Fruit fly (Drosophila melanogaster): Measurements from ENCODE around the gene Mcm10.
A peak's percentile ranks its signal among the peaks of the same experiment; 100 is the strongest.

Gene Mcm10

dm6 chr2L:21168295-21169159 lies 11.2 kb upstream of the Mcm10 start, which contains the start of the genes mAcon1, CG43345 and CG43346 (continued):
- TF ChIP-seq CG17359 (tag; optimal IDR thresholded peaks at IDR 0.05) (no peak), CG3281 (GFP tag; optimal IDR thresholded peaks at IDR 0.05) (peak; percentile 86), CG12744 (GFP tag; optimal IDR thresholded peaks at IDR 0.05) (peak; percentile 70), fd64A (GFP tag; optimal IDR thresholded peaks at IDR 0.05) (no peak), mirr (GFP tag; optimal IDR thresholded peaks at IDR 0.05) (peak; percentile 46), unc-4 (GFP tag; IDR thresholded peaks at IDR 0.05; ENCODE audit: partially characterized antibody) (no peak), wor (GFP tag; IDR thresholded peaks at IDR 0.05) (no peak), CG13424 (tag; optimal IDR thresholded peaks at IDR 0.05) (peak; percentile 77), wdn (GFP tag; IDR thresholded peaks at IDR 0.05) (peak; percentile 58; the same call in 1 of the 2 replicates), GATAe (GFP tag; conservative IDR thresholded peaks at IDR 0.05) (no peak; the same call in 1 of the 2 replicates), CG10565 (GFP tag; optimal IDR thresholded peaks at IDR 0.05) (peak; percentile 16), PHDP (tag; optimal IDR thresholded peaks at IDR 0.05) (peak; percentile 59), run (tag; optimal IDR thresholded peaks at IDR 0.05) (no peak), CG13123 (GFP tag; optimal IDR thresholded peaks at IDR 0.05) (peak; percentile 50), CG14050 (GFP tag; IDR thresholded peaks at IDR 0.05) (peak; percentile 27; the same call in 2 of the 3 replicates), CrebB (tag; optimal IDR thresholded peaks at IDR 0.05) (peak; percentile 58), Hr78 (GFP tag; optimal IDR thresholded peaks at IDR 0.05) (no peak), CG18011 (GFP tag; optimal IDR thresholded peaks at IDR 0.05) (peak; percentile 51), al (GFP tag; IDR thresholded peaks at IDR 0.05) (peak; percentile 73), CG10366 (GFP tag; IDR thresholded peaks at IDR 0.05) (peak; percentile 53), Sox100B (GFP tag; optimal IDR thresholded peaks at IDR 0.05) (peak; percentile 79), MTF-1 (GFP tag; optimal IDR thresholded peaks at IDR 0.05; ENCODE audit: borderline replicate concordance) (no peak), gfzf (GFP tag; optimal IDR thresholded peaks at IDR 0.05) (peak; percentile 39), B-H2 (GFP tag; optimal IDR thresholded peaks at IDR 0.05) (peak; percentile 83), CG17186 (GFP tag; optimal IDR thresholded peaks at IDR 0.05) (peak; percentile 93), CG43689 (GFP tag; IDR thresholded peaks at IDR 0.05) (no peak), Xbp1 (GFP tag; optimal IDR thresholded peaks at IDR 0.05) (peak; percentile 84), CG8290 (GFP tag; optimal IDR thresholded peaks at IDR 0.05) (peak; percentile 68), CG8290 (tag; optimal IDR thresholded peaks at IDR 0.05) (peak in 1 of 2 experiments; percentile 49), CG34422 (GFP tag; IDR thresholded peaks at IDR 0.05) (peak; percentile 57; the same call in 1 of the 3 replicates), CG10147 (GFP tag; optimal IDR thresholded peaks at IDR 0.05) (peak; percentile 81), Hsf (GFP tag; optimal IDR thresholded peaks at IDR 0.05) (peak; percentile 88), Vsx1 (GFP tag; optimal IDR thresholded peaks at IDR 0.05) (no peak), Elba2 (GFP tag; optimal IDR thresholded peaks at IDR 0.05) (peak; percentile 11), sd (tag; optimal IDR thresholded peaks at IDR 0.05) (no peak), CG4282 (GFP tag; optimal IDR thresholded peaks at IDR 0.05) (peak; percentile 59), zen (tag; optimal IDR thresholded peaks at IDR 0.05) (peak; percentile 75), D (optimal IDR thresholded peaks at IDR 0.05) (no peak), D (GFP tag; optimal IDR thresholded peaks at IDR 0.05) (peak; percentile 53), crol (GFP tag; IDR thresholded peaks at IDR 0.05) (no peak), Meics (GFP tag; optimal IDR thresholded peaks at IDR 0.05) (peak; percentile 83), oc (tag; optimal IDR thresholded peaks at IDR 0.05) (no peak), E2f2 (GFP tag; IDR thresholded peaks at IDR 0.05) (peak; percentile 82), CG4854 (GFP tag; optimal IDR thresholded peaks at IDR 0.05) (peak; percentile 69), CG32772 (GFP tag; IDR thresholded peaks at IDR 0.05) (0 out of 2 replicates have a peak, but pooled peaks have one; percentile 33), Side (GFP tag; optimal IDR thresholded peaks at IDR 0.05) (peak; percentile 82), bigmax (GFP tag; optimal IDR thresholded peaks at IDR 0.05) (peak; percentile 86), z (GFP tag; IDR thresholded peaks at IDR 0.05) (no peak), ac (GFP tag; optimal IDR thresholded peaks at IDR 0.05) (no peak)
